Fruit fly (Drosophila melanogaster) whole organism, embryonic: ENCODE measurements around the gene Nopp140.
A peak's percentile ranks its signal among the peaks of the same experiment; 100 is the strongest.

Experiments used
- Ada2b ChIP-seq: fragments of 200-800 bp; sonication (Bioruptor generic); IDR thresholded peaks from 2 replicates; pipeline ENCODE4 v1.3.6; 2022; ENCODE audit warnings: missing biosample characterization, missing genetic modification characterization
- CG11456 ChIP-seq: fragments of 200-800 bp; sonication (Bioruptor generic); IDR thresholded peaks from 3 replicates; pipeline ENCODE4 v1.3.6; 2022; ENCODE audit warnings: missing biosample characterization, missing genetic modification characterization
- CG12071 ChIP-seq: fragments of 200-800 bp; sonication (Bioruptor generic); optimal IDR thresholded peaks from 3 replicates; lab custom pipeline; 2018; ENCODE audit warnings: missing biosample characterization, mild to moderate bottlenecking, missing genetic modification characterization
- CG13123 ChIP-seq: fragments of 200-800 bp; sonication (Bioruptor generic); optimal IDR thresholded peaks from 2 replicates; lab custom pipeline; 2016; ENCODE audit warnings: missing biosample characterization, missing genetic modification characterization
- CG14710 ChIP-seq: fragments of 200-800 bp; sonication (Bioruptor generic); optimal IDR thresholded peaks from 3 replicates; lab custom pipeline; 2019; ENCODE audit warnings: missing biosample characterization, mild to moderate bottlenecking, missing genetic modification characterization, moderate library complexity
- CG15269 ChIP-seq: fragments of 200-800 bp; sonication (Bioruptor generic); optimal IDR thresholded peaks from 2 replicates; lab custom pipeline; 2018; ENCODE audit warnings: missing biosample characterization, mild to moderate bottlenecking, missing genetic modification characterization, moderate library complexity
- CG16813 ChIP-seq: fragments of 200-800 bp; sonication (Bioruptor generic); IDR thresholded peaks from 3 replicates; pipeline ENCODE4 v1.3.6; 2022; ENCODE audit warnings: missing biosample characterization, missing genetic modification characterization; ENCODE audit not compliant: partially characterized antibody
- CG17829 ChIP-seq: fragments of 200-800 bp; optimal IDR thresholded peaks from 2 replicates; lab custom pipeline; 2019; ENCODE audit warnings: missing biosample characterization, mild to moderate bottlenecking, missing genetic modification characterization, moderate library complexity
- CG18011 ChIP-seq: fragments of 200-800 bp; sonication (Bioruptor generic); optimal IDR thresholded peaks from 2 replicates; lab custom pipeline; 2017; ENCODE audit warnings: missing biosample characterization, missing genetic modification characterization, mild to moderate bottlenecking, moderate library complexity, missing genotype
- CG2120 ChIP-seq: fragments of 200-800 bp; sonication (Bioruptor generic); optimal IDR thresholded peaks from 3 replicates; lab custom pipeline; 2016; ENCODE audit warnings: missing biosample characterization, missing genetic modification characterization
- CG2129 ChIP-seq: fragments of 200-800 bp; sonication (Bioruptor generic); IDR thresholded peaks from 2 replicates; pipeline ENCODE4 v1.3.6; 2022; ENCODE audit warnings: missing biosample characterization, missing genetic modification characterization; ENCODE audit not compliant: partially characterized antibody
- CG2889 ChIP-seq: fragments of 200-800 bp; sonication (Bioruptor generic); IDR thresholded peaks from 3 replicates; pipeline ENCODE4 v1.3.6; 2022; ENCODE audit warnings: missing biosample characterization, missing genetic modification characterization
- CG30403 ChIP-seq: fragments of 200-800 bp; sonication (Bioruptor generic); optimal IDR thresholded peaks from 3 replicates; lab custom pipeline; 2016; ENCODE audit warnings: missing biosample characterization, missing genetic modification characterization
- CG31441 ChIP-seq: fragments of 200-800 bp; sonication (Bioruptor generic); IDR thresholded peaks from 2 replicates; pipeline ENCODE4 v1.3.6; 2022; ENCODE audit warnings: missing biosample characterization, missing genetic modification characterization
- CG4360 ChIP-seq: fragments of 200-800 bp; sonication (Bioruptor generic); IDR thresholded peaks from 2 replicates; pipeline ENCODE4 v1.3.6; 2022; ENCODE audit warnings: missing biosample characterization, missing genetic modification characterization
- CG6689 ChIP-seq: fragments of 200-800 bp; sonication (Bioruptor generic); IDR thresholded peaks from 2 replicates; pipeline ENCODE4 v1.3.6; 2022; ENCODE audit warnings: missing biosample characterization, missing genetic modification characterization
- CG6854 ChIP-seq: fragments of 200-800 bp; sonication (Bioruptor generic); optimal IDR thresholded peaks from 3 replicates; lab custom pipeline; 2017; ENCODE audit warnings: missing biosample characterization, mild to moderate bottlenecking, missing genetic modification characterization
- CG9797 ChIP-seq: fragments of 200-800 bp; sonication (Bioruptor generic); optimal IDR thresholded peaks from 3 replicates; lab custom pipeline; 2018; ENCODE audit warnings: missing biosample characterization, mild to moderate bottlenecking, missing genetic modification characterization
- CG9817 ChIP-seq: fragments of 200-800 bp; sonication (Bioruptor generic); optimal IDR thresholded peaks from 2 replicates; lab custom pipeline; 2018; ENCODE audit warnings: missing biosample characterization, mild to moderate bottlenecking, missing genetic modification characterization, moderate library complexity
- CHES-1-like ChIP-seq: fragments of 200-800 bp; sonication (Bioruptor generic); optimal IDR thresholded peaks from 2 replicates; lab custom pipeline; 2016; ENCODE audit warnings: missing biosample characterization, missing genetic modification characterization
- CkIIα-i1 ChIP-seq: fragments of 200-800 bp; sonication (Bioruptor generic); IDR thresholded peaks from 2 replicates; pipeline ENCODE4 v1.3.6; 2022; ENCODE audit warnings: missing biosample characterization, missing genetic modification characterization
- D19B ChIP-seq: fragments of 200-800 bp; sonication (Bioruptor generic); optimal IDR thresholded peaks from 2 replicates; lab custom pipeline; 2017; ENCODE audit warnings: missing biosample characterization, mild to moderate bottlenecking, missing genetic modification characterization
- HLH3B ChIP-seq: fragments of 200-800 bp; sonication (Bioruptor generic); IDR thresholded peaks from 2 replicates; pipeline ENCODE4 v1.3.6; 2022; ENCODE audit warnings: missing biosample characterization, missing genetic modification characterization
- HLH54F ChIP-seq: fragments of 200-800 bp; sonication (Bioruptor generic); optimal IDR thresholded peaks from 3 replicates; lab custom pipeline; 2016; ENCODE audit warnings: missing biosample characterization, missing genetic modification characterization
- HmgD ChIP-seq: fragments of 200-800 bp; sonication (Bioruptor generic); optimal IDR thresholded peaks from 3 replicates; lab custom pipeline; 2016; ENCODE audit warnings: missing biosample characterization, missing genetic modification characterization
- Kr ChIP-seq: fragments of 200-800 bp; sonication (Bioruptor generic); optimal IDR thresholded peaks from 2 replicates; lab custom pipeline; 2017; ENCODE audit warnings: missing biosample characterization, mild to moderate bottlenecking, missing genetic modification characterization
- NC2β ChIP-seq: fragments of 200-800 bp; sonication (Bioruptor generic); optimal IDR thresholded peaks from 2 replicates; lab custom pipeline; 2016; ENCODE audit warnings: missing biosample characterization, missing genetic modification characterization
- Scr ChIP-seq: fragments of 200-800 bp; sonication (Bioruptor generic); IDR thresholded peaks from 2 replicates; pipeline ENCODE4 v1.3.6; 2022; ENCODE audit warnings: missing biosample characterization, missing genetic modification characterization; ENCODE audit not compliant: partially characterized antibody
- Xbp1 ChIP-seq: fragments of 200-800 bp; sonication (Bioruptor generic); optimal IDR thresholded peaks from 3 replicates; lab custom pipeline; 2016; ENCODE audit warnings: missing biosample characterization, mild to moderate bottlenecking, missing genetic modification characterization
- bsh ChIP-seq, 2 experiments: fragments of 200-800 bp; sonication (Bioruptor generic); optimal IDR thresholded peaks; 2 replicates each; lab custom pipeline; 2017 to 2018; ENCODE audit warnings: mild to moderate bottlenecking in 2 of 2, missing biosample characterization in 2 of 2, missing genetic modification characterization in 2 of 2, moderate library complexity in 1 of 2
- crol ChIP-seq: fragments of 200-800 bp; sonication (Bioruptor generic); IDR thresholded peaks from 2 replicates; pipeline ENCODE4 v1.3.6; 2022; ENCODE audit warnings: missing biosample characterization, missing genetic modification characterization
- crp ChIP-seq, 2 experiments: fragments of 200-800 bp; sonication (Bioruptor generic); optimal IDR thresholded peaks; 2 replicates in 1 of 2; 3 replicates in 1 of 2; lab custom pipeline; 2017; ENCODE audit warnings: missing biosample characterization in 2 of 2, missing genetic modification characterization in 2 of 2, mild to moderate bottlenecking in 1 of 2, moderate library complexity in 1 of 2
- en ChIP-seq: fragments of 200-800 bp; sonication (Bioruptor generic); optimal IDR thresholded peaks from 2 replicates; lab custom pipeline; 2016; ENCODE audit warnings: missing biosample characterization, missing genetic modification characterization
- eve ChIP-seq, 2 experiments: fragments of >200 bp; optimal IDR thresholded peaks; 2 replicates each; lab custom pipeline; 2017; ENCODE audit warnings: missing biosample characterization in 2 of 2, missing genetic modification characterization in 2 of 2
- gfzf ChIP-seq: fragments of 200-800 bp; sonication (Bioruptor generic); optimal IDR thresholded peaks from 2 replicates; lab custom pipeline; 2016; ENCODE audit warnings: missing biosample characterization, mild to moderate bottlenecking, missing genetic modification characterization, moderate library complexity
- hbn ChIP-seq: fragments of 200-800 bp; sonication (Bioruptor generic); IDR thresholded peaks from 2 replicates; pipeline ENCODE4 v1.3.6; 2022; ENCODE audit warnings: missing biosample characterization, missing genetic modification characterization; ENCODE audit not compliant: partially characterized antibody
- insv ChIP-seq, 2 experiments: fragments of 200-800 bp; sonication (Bioruptor generic); optimal IDR thresholded peaks; 3 replicates each; lab custom pipeline; 2016 to 2018; ENCODE audit warnings: missing biosample characterization in 2 of 2, missing genetic modification characterization in 2 of 2
- ken ChIP-seq: fragments of 200-800 bp; sonication (Bioruptor generic); IDR thresholded peaks from 3 replicates; pipeline ENCODE4 v1.3.6; 2022; ENCODE audit warnings: missing biosample characterization, missing genetic modification characterization
- lilli ChIP-seq: fragments of 200-800 bp; sonication (Bioruptor generic); optimal IDR thresholded peaks from 3 replicates; lab custom pipeline; 2016; ENCODE audit warnings: missing biosample characterization, missing genetic modification characterization
- mam ChIP-seq: fragments of 200-800 bp; sonication (Bioruptor generic); optimal IDR thresholded peaks from 3 replicates; lab custom pipeline; 2016; ENCODE audit warnings: missing biosample characterization, missing genetic modification characterization
- mirr ChIP-seq: fragments of 200-800 bp; sonication (Bioruptor generic); optimal IDR thresholded peaks from 3 replicates; lab custom pipeline; 2018; ENCODE audit warnings: missing biosample characterization, mild to moderate bottlenecking, missing genetic modification characterization
- nerfin-1 ChIP-seq: fragments of 200-800 bp; sonication (Bioruptor generic); optimal IDR thresholded peaks from 3 replicates; lab custom pipeline; 2019; ENCODE audit warnings: missing biosample characterization, mild to moderate bottlenecking, missing genetic modification characterization, moderate library complexity
- odd ChIP-seq: fragments of 200-800 bp; sonication (Bioruptor generic); optimal IDR thresholded peaks from 2 replicates; lab custom pipeline; 2017; ENCODE audit warnings: missing biosample characterization, mild to moderate bottlenecking, missing genetic modification characterization
- pum ChIP-seq: fragments of 200-800 bp; sonication (Bioruptor generic); optimal IDR thresholded peaks from 2 replicates; lab custom pipeline; 2016; ENCODE audit warnings: missing biosample characterization, missing genetic modification characterization
- row ChIP-seq: fragments of 200-800 bp; sonication (Bioruptor generic); IDR thresholded peaks from 3 replicates; pipeline ENCODE4 v1.3.6; 2022; ENCODE audit warnings: missing biosample characterization, missing genetic modification characterization
- slp2 ChIP-seq: fragments of 200-800 bp; sonication (Bioruptor generic); optimal IDR thresholded peaks from 2 replicates; lab custom pipeline; 2016; ENCODE audit warnings: missing biosample characterization, missing genetic modification characterization
- sna ChIP-seq: fragments of 200-800 bp; sonication (Bioruptor generic); IDR thresholded peaks from 2 replicates; pipeline ENCODE4 v1.3.6; 2022; ENCODE audit warnings: missing biosample characterization, missing genetic modification characterization; ENCODE audit not compliant: partially characterized antibody
- sob ChIP-seq: fragments of 200-800 bp; sonication (Bioruptor generic); IDR thresholded peaks from 2 replicates; pipeline ENCODE4 v1.3.6; 2022; ENCODE audit warnings: missing biosample characterization, missing genetic modification characterization
- wek ChIP-seq: fragments of 200-800 bp; sonication (Bioruptor generic); optimal IDR thresholded peaks from 3 replicates; lab custom pipeline; 2018; ENCODE audit warnings: missing biosample characterization, mild to moderate bottlenecking, missing genetic modification characterization, moderate library complexity

The Nopp140 gene

DNA sequence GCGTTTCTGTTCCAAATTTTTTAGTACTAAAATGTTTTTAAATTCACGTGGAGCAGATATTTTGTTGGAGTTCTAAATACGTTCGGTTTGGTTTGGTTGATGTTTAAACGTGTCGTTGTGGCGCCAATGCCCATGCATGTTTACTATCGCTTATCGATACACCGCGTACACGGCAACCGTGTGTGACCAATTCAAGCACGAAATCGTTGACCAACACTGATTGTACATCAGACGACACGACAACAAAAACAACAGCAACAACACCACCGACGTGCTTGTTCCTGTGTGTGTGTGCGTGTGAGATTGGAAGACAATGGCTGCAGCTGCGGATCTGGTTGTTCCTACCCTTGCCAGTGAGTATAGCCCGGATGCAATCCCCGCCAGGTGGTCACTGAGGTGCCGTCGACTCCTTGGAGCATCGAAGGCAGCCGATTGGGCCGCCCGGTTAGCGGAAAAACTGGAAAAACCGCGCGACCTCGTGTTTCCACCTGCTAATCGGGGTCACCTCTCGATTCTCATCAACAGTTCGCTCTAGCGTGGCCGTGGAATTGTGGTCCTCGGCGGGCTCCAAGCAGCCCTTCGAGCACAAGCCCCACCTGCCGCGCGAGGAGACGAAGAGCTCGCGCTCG is 7.7 kb upstream of the Nopp140 start, which contains the start of gene eIF2A (continued):
- TF ChIP-seq sna (GFP tag; lab: Robert Waterston, UW), result peak; percentile 62
- TF ChIP-seq hbn (GFP tag; lab: Robert Waterston, UW), result peak; percentile 72
- TF ChIP-seq CkIIα-i1 (GFP tag; lab: Robert Waterston, UW), result no peak
- TF ChIP-seq crp (GFP tag; optimal IDR thresholded peaks at IDR 0.05; lab: Kevin White, UChicago), result peak in 1 of 2 experiments; percentile 66
- TF ChIP-seq CG9817 (tag; lab: Kevin White, UChicago), result peak; percentile 40
- TF ChIP-seq CG2120 (GFP tag; lab: Kevin White, UChicago), result peak; percentile 80
- TF ChIP-seq CG9797 (GFP tag; lab: Kevin White, UChicago), result peak; percentile 78
- 0 out of 2 replicates have a peak, but pooled peaks have one; percentile 37 for TF ChIP-seq CG6689 (GFP tag; lab: Robert Waterston, UW)
- peak; percentile 23 for TF ChIP-seq pum (GFP tag; lab: Kevin White, UChicago)
- TF ChIP-seq CG11456 (GFP tag; lab: Robert Waterston, UW), result peak; percentile 69; the same call in 1 of the 3 replicates
- peak; percentile 76 for TF ChIP-seq CG16813 (GFP tag; lab: Robert Waterston, UW)
- peak; percentile 48; the same call in 2 of the 3 replicates for TF ChIP-seq row
- TF ChIP-seq NC2β, result peak; percentile 66
- TF ChIP-seq CG14710 (tag; lab: Kevin White, UChicago), result peak; percentile 87
- TF ChIP-seq gfzf (GFP tag; lab: Kevin White, UChicago), result peak; percentile 51
- TF ChIP-seq wek (GFP tag; lab: Kevin White, UChicago), result peak; percentile 80
- TF ChIP-seq odd, result no peak
- peak; percentile 60 for TF ChIP-seq lilli
- TF ChIP-seq Ada2b (GFP tag; lab: Robert Waterston, UW), result 0 out of 2 replicates have a peak, but pooled peaks have one; percentile 14
- TF ChIP-seq CG4360 (GFP tag; lab: Robert Waterston, UW), result peak; percentile 97
- TF ChIP-seq en (GFP tag; lab: Kevin White, UChicago), result no peak
- TF ChIP-seq insv (GFP tag; optimal IDR thresholded peaks at IDR 0.05; lab: Kevin White, UChicago), result peak in 1 of 2 experiments; percentile 60
- TF ChIP-seq slp2 (GFP tag; lab: Kevin White, UChicago), result no peak
- TF ChIP-seq ken, result peak; percentile 78; the same call in 2 of the 3 replicates
- TF ChIP-seq bsh (GFP tag; optimal IDR thresholded peaks at IDR 0.05; lab: Kevin White, UChicago), result peak in 1 of 2 experiments; percentile 47
- 0 out of 2 replicates have a peak, but pooled peaks have one; percentile 12 for TF ChIP-seq CG2129
- TF ChIP-seq CG31441 (GFP tag; lab: Robert Waterston, UW), result peak; percentile 24; the same call in 1 of the 2 replicates
- peak; percentile 51 for TF ChIP-seq HLH3B
- peak; percentile 89 for TF ChIP-seq sob (GFP tag; lab: Robert Waterston, UW)
- TF ChIP-seq crol (GFP tag; lab: Robert Waterston, UW), result no peak
- peak; percentile 45 for TF ChIP-seq CG18011 (GFP tag; lab: Kevin White, UChicago)
- TF ChIP-seq CG30403, result peak; percentile 56
- TF ChIP-seq Kr, result no peak
- TF ChIP-seq CG13123 (GFP tag; lab: Kevin White, UChicago), result no peak
- TF ChIP-seq mam (GFP tag; lab: Kevin White, UChicago), result peak; percentile 71
- peak; percentile 89 for TF ChIP-seq mirr (GFP tag; lab: Kevin White, UChicago)
- peak; percentile 81 for TF ChIP-seq CHES-1-like (GFP tag; lab: Kevin White, UChicago)
- TF ChIP-seq HmgD, result peak; percentile 92
- TF ChIP-seq CG15269 (tag; lab: Kevin White, UChicago), result peak; percentile 10
- TF ChIP-seq Xbp1 (GFP tag; lab: Kevin White, UChicago), result peak; percentile 68
- peak; percentile 58 for TF ChIP-seq CG12071 (GFP tag; lab: Kevin White, UChicago)
- TF ChIP-seq nerfin-1 (tag; lab: Kevin White, UChicago), result peak; percentile 34
- peak; percentile 19 for TF ChIP-seq CG6854 (GFP tag; lab: Kevin White, UChicago)
- peak; percentile 71 for TF ChIP-seq CG17829 (tag; lab: Kevin White, UChicago)
- peak; percentile 73 for TF ChIP-seq Scr
- TF ChIP-seq eve (GFP tag; optimal IDR thresholded peaks at IDR 0.05; lab: Kevin White, UChicago), result no peak
- TF ChIP-seq CG2889, result no peak
- TF ChIP-seq D19B (GFP tag; lab: Kevin White, UChicago), result no peak
- TF ChIP-seq HLH54F (GFP tag; lab: Kevin White, UChicago), result peak; percentile 77
